Fruit fly (Drosophila melanogaster) whole organism, embryonic: ENCODE measurements around the gene dpp.

Source experiments
- B-H2 ChIP-seq: fragments of 200-800 bp; sonication (Bioruptor generic); optimal IDR thresholded peaks from 2 replicates; lab custom pipeline; 2018; ENCODE audit warnings: missing biosample characterization, mild to moderate bottlenecking, missing genetic modification characterization
- CG10209 ChIP-seq: fragments of 200-800 bp; sonication (Bioruptor generic); optimal IDR thresholded peaks from 3 replicates; lab custom pipeline; 2017; ENCODE audit warnings: missing biosample characterization, mild to moderate bottlenecking, missing genetic modification characterization, missing genetic modification reagents
- CG10274 ChIP-seq: fragments of 200-800 bp; sonication (Bioruptor generic); optimal IDR thresholded peaks from 3 replicates; lab custom pipeline; 2017; ENCODE audit warnings: missing biosample characterization, mild to moderate bottlenecking, missing genetic modification characterization
- CG11093 ChIP-seq: fragments of 200-800 bp; sonication (Bioruptor generic); IDR thresholded peaks from 3 replicates; pipeline ENCODE4 v1.3.6; 2022; ENCODE audit warnings: missing biosample characterization, missing genetic modification characterization
- CG12219 ChIP-seq: fragments of 200-800 bp; sonication (Bioruptor generic); optimal IDR thresholded peaks from 3 replicates; lab custom pipeline; 2018; ENCODE audit warnings: missing biosample characterization, mild to moderate bottlenecking, missing genetic modification characterization
- CG12299 ChIP-seq: fragments of 200-800 bp; sonication (Bioruptor generic); optimal IDR thresholded peaks from 2 replicates; lab custom pipeline; 2018; ENCODE audit warnings: missing biosample characterization, mild to moderate bottlenecking, missing genetic modification characterization
- CG12744 ChIP-seq: fragments of 200-800 bp; sonication (Bioruptor generic); optimal IDR thresholded peaks from 2 replicates; lab custom pipeline; 2016; ENCODE audit warnings: missing biosample characterization, missing genetic modification characterization
- CG12769 ChIP-seq: fragments of 200-800 bp; sonication (Bioruptor generic); optimal IDR thresholded peaks from 2 replicates; lab custom pipeline; 2019; ENCODE audit warnings: missing biosample characterization, mild to moderate bottlenecking, missing genetic modification characterization, moderate library complexity
- CG14860 ChIP-seq: fragments of 200-800 bp; sonication (Bioruptor generic); IDR thresholded peaks from 3 replicates; pipeline ENCODE4 v1.3.6; 2022; ENCODE audit warnings: missing biosample characterization, missing genetic modification characterization; ENCODE audit not compliant: partially characterized antibody
- CG15696 ChIP-seq: fragments of 200-800 bp; sonication (Bioruptor generic); optimal IDR thresholded peaks from 2 replicates; lab custom pipeline; 2019; ENCODE audit warnings: missing biosample characterization, mild to moderate bottlenecking, missing genetic modification characterization, moderate library complexity
- CG1603 ChIP-seq: fragments of 200-800 bp; sonication (Bioruptor generic); optimal IDR thresholded peaks from 2 replicates; lab custom pipeline; 2019; ENCODE audit warnings: missing biosample characterization, mild to moderate bottlenecking, missing genetic modification characterization, moderate library complexity
- CG16815 ChIP-seq: fragments of 200-800 bp; sonication (Bioruptor generic); optimal IDR thresholded peaks from 3 replicates; lab custom pipeline; 2017; ENCODE audit warnings: missing biosample characterization, mild to moderate bottlenecking, missing genetic modification characterization
- CG2120 ChIP-seq: fragments of 200-800 bp; sonication (Bioruptor generic); optimal IDR thresholded peaks from 3 replicates; lab custom pipeline; 2016; ENCODE audit warnings: missing biosample characterization, missing genetic modification characterization
- CG3163 ChIP-seq: fragments of 200-800 bp; sonication (Bioruptor generic); optimal IDR thresholded peaks from 3 replicates; lab custom pipeline; 2016; ENCODE audit warnings: missing biosample characterization, missing genetic modification characterization
- CG4282 ChIP-seq: fragments of 200-800 bp; sonication (Bioruptor generic); optimal IDR thresholded peaks from 2 replicates; lab custom pipeline; 2016; ENCODE audit warnings: missing biosample characterization, missing genetic modification characterization
- CG4360 ChIP-seq: fragments of 200-800 bp; sonication (Bioruptor generic); IDR thresholded peaks from 2 replicates; pipeline ENCODE4 v1.3.6; 2022; ENCODE audit warnings: missing biosample characterization, missing genetic modification characterization
- CG7786 ChIP-seq: fragments of 200-800 bp; sonication (Bioruptor generic); optimal IDR thresholded peaks from 2 replicates; lab custom pipeline; 2016; ENCODE audit warnings: missing biosample characterization, missing genetic modification characterization
- CG9609 ChIP-seq: fragments of 200-800 bp; sonication (Bioruptor generic); optimal IDR thresholded peaks from 3 replicates; lab custom pipeline; 2016; ENCODE audit warnings: missing biosample characterization, missing genetic modification characterization
- Dip3 ChIP-seq: fragments of 200-800 bp; sonication (Bioruptor generic); optimal IDR thresholded peaks from 3 replicates; lab custom pipeline; 2016; ENCODE audit warnings: missing biosample characterization, missing genetic modification characterization
- Dll ChIP-seq: fragments of 200-800 bp; sonication (Bioruptor generic); IDR thresholded peaks from 4 replicates; pipeline ENCODE4 v1.3.6; 2022; ENCODE audit warnings: missing biosample characterization, missing genetic modification characterization; ENCODE audit not compliant: partially characterized antibody
- Dp ChIP-seq: fragments of 200-800 bp; sonication (Bioruptor generic); optimal IDR thresholded peaks from 2 replicates; lab custom pipeline; 2018; ENCODE audit warnings: missing biosample characterization, mild to moderate bottlenecking, missing genetic modification characterization, moderate library complexity
- E2f1 ChIP-seq: fragments of 200-800 bp; sonication (Bioruptor generic); IDR thresholded peaks from 2 replicates; pipeline ENCODE4 v1.3.6; 2022; ENCODE audit warnings: missing biosample characterization, missing genetic modification characterization
- Eip74EF ChIP-seq, 2 experiments: fragments of 200-800 bp in 1 of 2; fragments of >200 bp in 1 of 2; sonication (Bioruptor generic) in 1 of 2; optimal IDR thresholded peaks; 2 replicates each; lab custom pipeline; 2017 to 2019; ENCODE audit warnings: missing biosample characterization in 2 of 2, missing genetic modification characterization in 2 of 2, mild to moderate bottlenecking in 1 of 2, moderate library complexity in 1 of 2
- Gug ChIP-seq: fragments of 200-800 bp; sonication (Bioruptor generic); IDR thresholded peaks from 4 replicates; pipeline ENCODE4 v1.3.6; 2022; ENCODE audit warnings: missing biosample characterization, missing genetic modification characterization
- HLH4C ChIP-seq: fragments of 200-800 bp; sonication (Bioruptor generic); IDR thresholded peaks from 3 replicates; pipeline ENCODE4 v1.3.6; 2022; ENCODE audit warnings: missing biosample characterization, missing genetic modification characterization; ENCODE audit not compliant: partially characterized antibody
- MBD-R2 ChIP-seq: fragments of 200-800 bp; sonication (Bioruptor generic); IDR thresholded peaks from 2 replicates; pipeline ENCODE4 v1.3.6; 2022; ENCODE audit warnings: missing biosample characterization, missing genetic modification characterization
- PHDP ChIP-seq: fragments of 200-800 bp; sonication (Bioruptor generic); optimal IDR thresholded peaks from 3 replicates; lab custom pipeline; 2018; ENCODE audit warnings: missing biosample characterization, mild to moderate bottlenecking, missing genetic modification characterization, moderate library complexity
- Ptx1 ChIP-seq: fragments of 200-800 bp; sonication (Bioruptor generic); IDR thresholded peaks from 2 replicates; pipeline ENCODE4 v1.3.6; 2022; ENCODE audit warnings: missing biosample characterization, missing genetic modification characterization
- ab ChIP-seq: fragments of 200-800 bp; sonication (Bioruptor generic); optimal IDR thresholded peaks from 2 replicates; lab custom pipeline; 2016; ENCODE audit warnings: missing biosample characterization, missing genetic modification characterization
- ac ChIP-seq: fragments of 200-800 bp; sonication (Bioruptor generic); optimal IDR thresholded peaks from 3 replicates; lab custom pipeline; 2017; ENCODE audit warnings: missing biosample characterization, mild to moderate bottlenecking, missing genetic modification characterization
- aop ChIP-seq: fragments of 200-800 bp; sonication (Bioruptor generic); IDR thresholded peaks from 2 replicates; pipeline ENCODE4 v1.3.6; 2022; ENCODE audit warnings: missing biosample characterization, missing genetic modification characterization
- chinmo ChIP-seq: fragments of 200-800 bp; sonication (Bioruptor generic); IDR thresholded peaks from 4 replicates; pipeline ENCODE4 v1.3.6; 2022; ENCODE audit warnings: missing biosample characterization, missing genetic modification characterization; ENCODE audit not compliant: partially characterized antibody
- ci ChIP-seq: fragments of 200-800 bp; sonication (Bioruptor generic); IDR thresholded peaks from 3 replicates; pipeline ENCODE4 v1.3.6; 2022; ENCODE audit warnings: missing biosample characterization, missing genetic modification characterization
- dmrt99B ChIP-seq: fragments of 200-800 bp; sonication (Bioruptor generic); optimal IDR thresholded peaks from 2 replicates; lab custom pipeline; 2018; ENCODE audit warnings: missing biosample characterization, mild to moderate bottlenecking, missing genetic modification characterization, moderate library complexity
- ewg ChIP-seq: fragments of 200-800 bp; sonication (Bioruptor generic); optimal IDR thresholded peaks from 3 replicates; lab custom pipeline; 2017; ENCODE audit warnings: mild to moderate bottlenecking, missing biosample characterization, missing genetic modification reagents, missing genetic modification characterization
- fd3F ChIP-seq: fragments of 200-800 bp; sonication (Bioruptor generic); optimal IDR thresholded peaks from 2 replicates; lab custom pipeline; 2018; ENCODE audit warnings: missing biosample characterization, mild to moderate bottlenecking, missing genetic modification characterization, moderate library complexity
- grau ChIP-seq: fragments of 200-800 bp; optimal IDR thresholded peaks from 3 replicates; lab custom pipeline; 2019; ENCODE audit warnings: missing biosample characterization, mild to moderate bottlenecking, missing genetic modification characterization, moderate library complexity
- gt ChIP-seq: fragments of 200-800 bp; sonication (Bioruptor generic); IDR thresholded peaks from 2 replicates; pipeline ENCODE4 v1.3.6; 2022; ENCODE audit warnings: missing biosample characterization, missing genetic modification characterization
- her ChIP-seq: fragments of 200-800 bp; sonication (Bioruptor generic); optimal IDR thresholded peaks from 2 replicates; lab custom pipeline; 2016; ENCODE audit warnings: missing biosample characterization, missing genetic modification characterization
- ken ChIP-seq: fragments of 200-800 bp; sonication (Bioruptor generic); IDR thresholded peaks from 3 replicates; pipeline ENCODE4 v1.3.6; 2022; ENCODE audit warnings: missing biosample characterization, missing genetic modification characterization
- klu ChIP-seq: fragments of 200-800 bp; sonication (Bioruptor generic); IDR thresholded peaks from 2 replicates; pipeline ENCODE4 v1.3.6; 2022; ENCODE audit warnings: missing biosample characterization, missing genetic modification characterization
- lola ChIP-seq, 3 experiments: fragments of >200 bp in 2 of 3; fragments of 200-800 bp in 1 of 3; sonication (Bioruptor generic) in 1 of 3; optimal IDR thresholded peaks; 2 replicates each; lab custom pipeline; 2017 to 2019; ENCODE audit warnings: missing biosample characterization in 3 of 3, missing genetic modification characterization in 3 of 3, mild to moderate bottlenecking in 1 of 3, moderate library complexity in 1 of 3
- pros ChIP-seq: fragments of 200-800 bp; sonication (Bioruptor generic); optimal IDR thresholded peaks from 3 replicates; lab custom pipeline; 2019; ENCODE audit warnings: missing biosample characterization, mild to moderate bottlenecking, missing genetic modification characterization, moderate library complexity
- sd ChIP-seq: fragments of 200-800 bp; sonication (Bioruptor generic); optimal IDR thresholded peaks from 3 replicates; lab custom pipeline; 2018; ENCODE audit warnings: missing biosample characterization, mild to moderate bottlenecking, missing genetic modification characterization, moderate library complexity
- sisA ChIP-seq: fragments of 200-800 bp; sonication (Bioruptor generic); IDR thresholded peaks from 2 replicates; pipeline ENCODE4 v1.3.6; 2022; ENCODE audit warnings: missing biosample characterization, missing genetic modification characterization
- ssp ChIP-seq: fragments of 200-800 bp; sonication (Bioruptor generic); IDR thresholded peaks from 2 replicates; pipeline ENCODE4 v1.3.6; 2022; ENCODE audit warnings: missing biosample characterization, missing genetic modification characterization

The dpp gene

dm6 chr2L:2492692-2493626 lies 64.8 kb downstream of the dpp start, which contains the start of gene oaf (continued):
- TF ChIP-seq B-H2 (GFP tag; lab: Kevin White, UChicago) (peak; percentile 44), grau (peak; percentile 65), chinmo (GFP tag; lab: Robert Waterston, UW) (0 out of 4 replicates have a peak, but pooled peaks have one; percentile 14), ab (no peak), CG9609 (GFP tag; lab: Kevin White, UChicago) (peak; percentile 19), dmrt99B (tag; lab: Kevin White, UChicago) (peak; percentile 28), her (GFP tag; lab: Kevin White, UChicago) (peak; percentile 11), ssp (GFP tag; lab: Robert Waterston, UW) (peak; percentile 99), klu (GFP tag; lab: Robert Waterston, UW) (0 out of 2 replicates have a peak, but pooled peaks have one; percentile 34), sd (tag; lab: Kevin White, UChicago) (peak; percentile 97), fd3F (GFP tag; lab: Kevin White, UChicago) (no peak), CG16815 (peak; percentile 4), CG12299 (tag; lab: Kevin White, UChicago) (peak; percentile 32), CG14860 (0 out of 3 replicates have a peak, but pooled peaks have one; percentile 9), CG15696 (tag; lab: Kevin White, UChicago) (peak; percentile 66), Dp (peak; percentile 58), lola (GFP tag; optimal IDR thresholded peaks at IDR 0.05; lab: Kevin White, UChicago) (peak in 2 of 3 experiments; percentile 39 to 55), gt (GFP tag; lab: Robert Waterston, UW) (0 out of 2 replicates have a peak, but pooled peaks have one; percentile 23), CG1603 (peak; percentile 92), CG7786 (peak; percentile 22), Gug (peak; percentile 44; the same call in 2 of the 4 replicates), sisA (peak; percentile 47; the same call in 1 of the 2 replicates), ci (peak; percentile 59), CG2120 (GFP tag; lab: Kevin White, UChicago) (peak; percentile 76), CG4360 (GFP tag; lab: Robert Waterston, UW) (peak; percentile 28; the same call in 1 of the 2 replicates), aop (no peak), pros (GFP tag; lab: Kevin White, UChicago) (peak; percentile 11), CG12744 (peak; percentile 26), Dll (GFP tag; lab: Robert Waterston, UW) (no peak), CG12219 (GFP tag; lab: Kevin White, UChicago) (peak; percentile 38), Eip74EF (GFP tag; optimal IDR thresholded peaks at IDR 0.05; lab: Kevin White, UChicago) (no peak), CG10209 (GFP tag; lab: Kevin White, UChicago) (peak; percentile 20), Dip3 (GFP tag; lab: Kevin White, UChicago) (peak; percentile 63), CG11093 (GFP tag; lab: Robert Waterston, UW) (0 out of 3 replicates have a peak, but pooled peaks have one; percentile 27), PHDP (tag; lab: Kevin White, UChicago) (peak; percentile 44), CG12769 (tag; lab: Kevin White, UChicago) (peak; percentile 70), ken (peak; percentile 49; the same call in 1 of the 3 replicates), HLH4C (0 out of 3 replicates have a peak, but pooled peaks have one; percentile 34), CG4282 (GFP tag; lab: Kevin White, UChicago) (no peak), ac (GFP tag; lab: Kevin White, UChicago) (no peak), ewg (GFP tag; lab: Kevin White, UChicago) (peak; percentile 53), CG10274 (GFP tag; lab: Kevin White, UChicago) (no peak), E2f1 (peak; percentile 46), CG3163 (peak; percentile 7), Ptx1 (GFP tag; lab: Robert Waterston, UW) (peak; percentile 59), MBD-R2 (GFP tag; lab: Robert Waterston, UW) (peak; percentile 92)
